Worm (Caenorhabditis elegans) whole organism, young adult: Measurements from ENCODE around the gene dyf-2.

ENCODE experiments used
- B0261.1 ChIP-seq: sonication (generic microtip); optimal IDR thresholded peaks from 2 replicates; lab custom pipeline; 2016; ENCODE audit warnings: mild to moderate bottlenecking, missing genetic modification characterization, moderate library complexity, missing compliant biosample characterization
- D2030.7 ChIP-seq: fragments of 200-800 bp; sonication (Bioruptor generic); IDR thresholded peaks from 2 replicates; pipeline ENCODE4 v1.3.6; 2022; ENCODE audit warnings: missing genetic modification reagents, missing genetic modification characterization, missing compliant biosample characterization
- F23B12.7 ChIP-seq: sonication (generic microtip); optimal IDR thresholded peaks from 2 replicates; lab custom pipeline; 2017; ENCODE audit warnings: missing genetic modification characterization, mild to moderate bottlenecking, missing compliant biosample characterization, antibody characterized with exemption, moderate library complexity; ENCODE audit not compliant: insufficient read depth
- F33H1.4 ChIP-seq: fragments of 200-800 bp; sonication (Bioruptor generic); IDR thresholded peaks from 2 replicates; pipeline ENCODE4 v1.3.6; 2022; ENCODE audit warnings: missing genetic modification reagents, missing genetic modification characterization, missing compliant biosample characterization
- F39B2.1 ChIP-seq: fragments of 200-800 bp; sonication (Bioruptor generic); IDR thresholded peaks from 2 replicates; pipeline ENCODE4 v1.3.6; 2022; ENCODE audit warnings: missing genetic modification reagents, missing genetic modification characterization, missing compliant biosample characterization
- F52B5.7 ChIP-seq: sonication (generic microtip); optimal IDR thresholded peaks from 2 replicates; lab custom pipeline; 2016; ENCODE audit warnings: mild to moderate bottlenecking, missing genetic modification characterization, missing compliant biosample characterization
- K12H6.12 ChIP-seq: fragments of 200-800 bp; sonication (Bioruptor generic); optimal IDR thresholded peaks from 2 replicates; lab custom pipeline; 2018; ENCODE audit warnings: mild to moderate bottlenecking, missing genetic modification characterization, missing compliant biosample characterization
- Y53G8AR.9 ChIP-seq: fragments of 200-800 bp; sonication (Bioruptor generic); conservative IDR thresholded peaks from 2 replicates; pipeline ENCODE4 v1.3.6; 2022; ENCODE audit warnings: missing genetic modification reagents, missing genetic modification characterization, missing compliant biosample characterization
- Y56A3A.18 ChIP-seq: fragments of 200-800 bp; sonication (Bioruptor generic); IDR thresholded peaks from 2 replicates; pipeline ENCODE4 v1.3.6; 2022; ENCODE audit warnings: missing genetic modification reagents, missing genetic modification characterization, missing compliant biosample characterization
- Y67H2A.10 ChIP-seq: fragments of 200-800 bp; sonication (Bioruptor generic); conservative IDR thresholded peaks from 2 replicates; pipeline ENCODE4 v1.3.6; 2022; ENCODE audit warnings: missing genetic modification reagents, missing genetic modification characterization, missing compliant biosample characterization
- Y95B8A.8 ChIP-seq: fragments of 200-800 bp; sonication (Bioruptor generic); IDR thresholded peaks from 2 replicates; pipeline ENCODE4 v1.3.6; 2022; ENCODE audit warnings: missing genetic modification reagents, missing genetic modification characterization, missing compliant biosample characterization
- aptf-2 ChIP-seq: fragments of 200-800 bp; sonication (Bioruptor generic); conservative IDR thresholded peaks from 2 replicates; pipeline ENCODE4 v1.3.6; 2022; ENCODE audit warnings: missing genetic modification reagents, missing genetic modification characterization, missing compliant biosample characterization
- attf-6 ChIP-seq: fragments of 200-800 bp; sonication (Bioruptor generic); IDR thresholded peaks from 2 replicates; pipeline ENCODE4 v1.3.6; 2022; ENCODE audit warnings: missing genetic modification reagents, missing genetic modification characterization, missing compliant biosample characterization
- bed-2 ChIP-seq: fragments of 200-800 bp; sonication (Bioruptor generic); IDR thresholded peaks from 2 replicates; pipeline ENCODE4 v1.3.6; 2022; ENCODE audit warnings: missing genetic modification reagents, missing genetic modification characterization, missing compliant biosample characterization
- cebp-1 ChIP-seq, 2 experiments: fragments of 200-800 bp in 1 of 2; sonication (Bioruptor generic) in 1 of 2; sonication (generic microtip) in 1 of 2; IDR thresholded peaks in 1 of 2; optimal IDR thresholded peaks in 1 of 2; 2 replicates each; pipeline versions ENCODE4 v1.3.6 to Lab custom; 2017 to 2022; ENCODE audit warnings: missing compliant biosample characterization in 2 of 2, missing genetic modification characterization in 2 of 2, mild to moderate bottlenecking in 1 of 2, missing genetic modification reagents in 1 of 2, moderate library complexity in 1 of 2
- cebp-2 ChIP-seq: fragments of 200-800 bp; sonication (Bioruptor generic); IDR thresholded peaks from 2 replicates; pipeline ENCODE4 v1.3.6; 2022; ENCODE audit warnings: missing genetic modification characterization, missing compliant biosample characterization
- ceh-27 ChIP-seq: fragments of 200-800 bp; sonication (Bioruptor generic); optimal IDR thresholded peaks from 2 replicates; lab custom pipeline; 2018; ENCODE audit warnings: mild to moderate bottlenecking, missing genetic modification characterization, moderate library complexity, missing compliant biosample characterization
- ceh-40 ChIP-seq: fragments of 200-800 bp; sonication (Bioruptor generic); IDR thresholded peaks from 2 replicates; pipeline ENCODE4 v1.3.6; 2022; ENCODE audit warnings: missing genetic modification characterization, missing compliant biosample characterization
- die-1 ChIP-seq: sonication (generic microtip); optimal IDR thresholded peaks from 2 replicates; lab custom pipeline; 2016; ENCODE audit warnings: missing genotype, mild to moderate bottlenecking, missing genetic modification characterization, missing compliant biosample characterization
- dox-1 ChIP-seq: fragments of 200-800 bp; sonication (Bioruptor generic); IDR thresholded peaks from 2 replicates; pipeline ENCODE4 v1.3.6; 2022; ENCODE audit warnings: missing genetic modification reagents, missing genetic modification characterization, missing compliant biosample characterization
- egl-18 ChIP-seq: fragments of 200-800 bp; sonication (Bioruptor generic); IDR thresholded peaks from 2 replicates; pipeline ENCODE4 v1.3.6; 2022; ENCODE audit warnings: missing genetic modification reagents, missing genetic modification characterization, missing compliant biosample characterization
- egrh-3 ChIP-seq: fragments of 200-800 bp; sonication (Bioruptor generic); IDR thresholded peaks from 2 replicates; pipeline ENCODE4 v1.3.6; 2022; ENCODE audit warnings: missing genetic modification reagents, missing genetic modification characterization, missing compliant biosample characterization
- ekl-4 ChIP-seq: fragments of 200-800 bp; sonication (Bioruptor generic); IDR thresholded peaks from 2 replicates; pipeline ENCODE4 v1.3.6; 2022; ENCODE audit warnings: missing genetic modification reagents, missing genetic modification characterization, missing compliant biosample characterization
- ets-4 ChIP-seq: fragments of 200-800 bp; sonication (Bioruptor generic); optimal IDR thresholded peaks from 2 replicates; lab custom pipeline; 2018; ENCODE audit warnings: mild to moderate bottlenecking, missing genetic modification characterization, missing compliant biosample characterization
- let-526 ChIP-seq: fragments of 200-800 bp; sonication (Bioruptor generic); IDR thresholded peaks from 2 replicates; pipeline ENCODE4 v1.3.6; 2022; ENCODE audit warnings: missing genetic modification reagents, missing genetic modification characterization, missing compliant biosample characterization
- lin-26 ChIP-seq: fragments of 200-800 bp; sonication (Bioruptor generic); IDR thresholded peaks from 2 replicates; pipeline ENCODE4 v1.3.6; 2022; ENCODE audit warnings: missing genetic modification reagents, missing genetic modification characterization, missing compliant biosample characterization
- lin-54 ChIP-seq: fragments of 200-800 bp; sonication (Bioruptor generic); optimal IDR thresholded peaks from 2 replicates; lab custom pipeline; 2018; ENCODE audit warnings: mild to moderate bottlenecking, missing genetic modification characterization, missing compliant biosample characterization
- lsl-1 ChIP-seq: fragments of 200-800 bp; sonication (Bioruptor generic); optimal IDR thresholded peaks from 2 replicates; lab custom pipeline; 2018; ENCODE audit warnings: mild to moderate bottlenecking, missing genetic modification characterization, moderate library complexity, missing compliant biosample characterization
- lsy-27 ChIP-seq: sonication (generic microtip); optimal IDR thresholded peaks from 2 replicates; lab custom pipeline; 2017; ENCODE audit warnings: missing genetic modification characterization, mild to moderate bottlenecking, missing compliant biosample characterization, antibody characterized with exemption, missing genotype, borderline replicate concordance; ENCODE audit not compliant: insufficient read depth
- madf-8 ChIP-seq: fragments of 200-800 bp; sonication (Bioruptor generic); conservative IDR thresholded peaks from 2 replicates; pipeline ENCODE4 v1.3.6; 2022; ENCODE audit warnings: missing genetic modification reagents, missing genetic modification characterization, missing compliant biosample characterization
- mxl-1 ChIP-seq: sonication (generic microtip); optimal IDR thresholded peaks from 2 replicates; lab custom pipeline; 2016; ENCODE audit warnings: missing genetic modification characterization, missing compliant biosample characterization
- nfya-1 ChIP-seq: sonication (generic microtip); optimal IDR thresholded peaks from 2 replicates; lab custom pipeline; 2017; ENCODE audit warnings: antibody characterized with exemption, missing compliant biosample characterization, missing genetic modification characterization, borderline replicate concordance; ENCODE audit not compliant: insufficient read depth
- nfyb-1 ChIP-seq: fragments of 200-800 bp; sonication (Bioruptor generic); IDR thresholded peaks from 2 replicates; pipeline ENCODE4 v1.3.6; 2022; ENCODE audit warnings: missing genetic modification reagents, missing genetic modification characterization, missing compliant biosample characterization
- nhr-179 ChIP-seq: sonication (generic microtip); optimal IDR thresholded peaks from 2 replicates; lab custom pipeline; 2016; ENCODE audit warnings: mild to moderate bottlenecking, missing genetic modification characterization, missing compliant biosample characterization
- rcor-1 ChIP-seq: fragments of 200-800 bp; sonication (Bioruptor generic); IDR thresholded peaks from 2 replicates; pipeline ENCODE4 v1.3.6; 2022; ENCODE audit warnings: missing genetic modification reagents, missing genetic modification characterization, missing compliant biosample characterization
- sdz-38 ChIP-seq: sonication (generic microtip); optimal IDR thresholded peaks from 2 replicates; lab custom pipeline; 2016; ENCODE audit warnings: missing genotype, missing genetic modification characterization, missing compliant biosample characterization
- snpc-1.3 ChIP-seq: sonication (generic microtip); optimal IDR thresholded peaks from 2 replicates; lab custom pipeline; 2017; ENCODE audit warnings: missing genetic modification characterization, mild to moderate bottlenecking, missing compliant biosample characterization, antibody characterized with exemption, moderate library complexity, missing genotype, missing genetic modification reagents; ENCODE audit not compliant: insufficient read depth
- sptf-2 ChIP-seq: fragments of 200-800 bp; sonication (Bioruptor generic); optimal IDR thresholded peaks from 2 replicates; lab custom pipeline; 2018; ENCODE audit warnings: mild to moderate bottlenecking, missing genetic modification characterization, missing compliant biosample characterization
- tbp1 ChIP-seq: fragments of 200-800 bp; sonication (Bioruptor generic); optimal IDR thresholded peaks from 2 replicates; lab custom pipeline; 2018; ENCODE audit warnings: mild to moderate bottlenecking, missing genetic modification characterization, missing compliant biosample characterization
- tlf-1 ChIP-seq: fragments of 200-800 bp; sonication (Bioruptor generic); optimal IDR thresholded peaks from 2 replicates; lab custom pipeline; 2018; ENCODE audit warnings: mild to moderate bottlenecking, missing genetic modification characterization, missing compliant biosample characterization
- xnd-1 ChIP-seq: sonication (generic microtip); optimal IDR thresholded peaks from 2 replicates; lab custom pipeline; 2016; ENCODE audit warnings: missing genotype, missing genetic modification reagents, missing genetic modification characterization, missing compliant biosample characterization
- ztf-26 ChIP-seq: sonication (generic microtip); optimal IDR thresholded peaks from 2 replicates; lab custom pipeline; 2017; ENCODE audit warnings: missing genetic modification characterization, missing compliant biosample characterization
- ztf-28 ChIP-seq: fragments of 200-800 bp; sonication (Bioruptor generic); IDR thresholded peaks from 2 replicates; pipeline ENCODE4 v1.3.6; 2022; ENCODE audit warnings: missing genetic modification reagents, missing genetic modification characterization, missing compliant biosample characterization

dyf-2 gene

DNA sequence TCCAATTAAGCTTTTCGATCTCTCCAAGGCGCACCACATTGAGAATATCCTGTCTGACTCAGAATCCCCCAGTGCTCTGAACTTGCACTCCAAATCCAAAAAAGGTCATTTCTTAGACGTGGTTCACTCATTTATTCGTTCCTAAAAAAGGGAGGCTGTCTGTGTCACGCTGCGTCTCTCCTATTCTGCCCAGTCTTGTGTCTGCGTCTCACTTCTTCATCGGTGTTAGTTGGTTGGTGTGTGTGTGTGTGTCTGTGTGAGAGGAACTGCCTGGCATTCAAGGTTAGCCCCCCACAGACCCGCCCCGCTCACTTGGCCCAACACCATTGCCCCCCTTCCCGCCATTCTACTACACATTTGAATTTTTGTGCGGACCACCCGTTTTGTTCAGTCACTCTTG, 31.3 kb upstream of the dyf-2 start (continued):
- TF ChIP-seq lin-26 (GFP tag; lab: Robert Waterston, UW) (0 out of 2 replicates have a peak, but pooled peaks have one; percentile 15), let-526 (GFP tag; lab: Robert Waterston, UW) (no peak), ceh-40 (no peak), Y67H2A.10 (no peak), tbp1 (no peak), Y53G8AR.9 (GFP tag; lab: Robert Waterston, UW) (no peak), Y56A3A.18 (GFP tag; lab: Robert Waterston, UW) (no peak), F33H1.4 (no peak), egrh-3 (GFP tag; lab: Robert Waterston, UW) (no peak), tlf-1 (GFP tag; lab: Kevin White, UChicago) (no peak), K12H6.12 (tag; lab: Kevin White, UChicago) (peak; percentile 8), lsy-27 (tag; lab: Kevin White, UChicago) (no peak)

DNA sequence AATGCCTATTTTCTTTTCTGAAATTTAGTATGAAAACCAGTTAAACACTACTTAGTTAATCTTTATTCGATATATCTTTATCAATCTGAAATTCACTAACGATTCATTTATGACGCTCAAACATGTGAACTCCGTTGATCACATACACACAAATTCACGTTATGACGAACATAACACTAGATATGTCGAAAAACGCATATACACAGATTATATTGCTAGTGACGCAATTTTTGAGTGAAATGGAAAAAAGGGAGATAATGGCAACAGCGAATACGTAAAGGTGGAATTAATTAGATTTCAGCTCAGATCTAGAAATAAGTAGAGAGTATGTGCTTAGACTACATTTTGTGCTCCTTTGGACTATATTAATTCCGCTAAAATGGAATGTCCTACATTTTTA, 30.6 kb upstream of the dyf-2 start:
- TF ChIP-seq snpc-1.3 (tag; lab: Kevin White, UChicago) (no peak), bed-2 (GFP tag; lab: Robert Waterston, UW) (no peak), mxl-1 (tag; lab: Kevin White, UChicago) (no peak), sptf-2 (no peak), K12H6.12 (tag; lab: Kevin White, UChicago) (no peak), F52B5.7 (tag; lab: Kevin White, UChicago) (no peak), let-526 (GFP tag; lab: Robert Waterston, UW) (no peak), ceh-27 (no peak), sdz-38 (tag; lab: Kevin White, UChicago) (no peak), ets-4 (GFP tag; lab: Kevin White, UChicago) (no peak), attf-6 (GFP tag; lab: Robert Waterston, UW) (no peak), ztf-28 (GFP tag; lab: Robert Waterston, UW) (no peak), rcor-1 (GFP tag; lab: Robert Waterston, UW) (no peak), F39B2.1 (GFP tag; lab: Robert Waterston, UW) (no peak), egl-18 (GFP tag; lab: Robert Waterston, UW) (no peak), aptf-2 (GFP tag; lab: Robert Waterston, UW) (no peak), B0261.1 (tag; lab: Kevin White, UChicago) (no peak), cebp-2 (GFP tag; lab: Robert Waterston, UW) (no peak)

DNA sequence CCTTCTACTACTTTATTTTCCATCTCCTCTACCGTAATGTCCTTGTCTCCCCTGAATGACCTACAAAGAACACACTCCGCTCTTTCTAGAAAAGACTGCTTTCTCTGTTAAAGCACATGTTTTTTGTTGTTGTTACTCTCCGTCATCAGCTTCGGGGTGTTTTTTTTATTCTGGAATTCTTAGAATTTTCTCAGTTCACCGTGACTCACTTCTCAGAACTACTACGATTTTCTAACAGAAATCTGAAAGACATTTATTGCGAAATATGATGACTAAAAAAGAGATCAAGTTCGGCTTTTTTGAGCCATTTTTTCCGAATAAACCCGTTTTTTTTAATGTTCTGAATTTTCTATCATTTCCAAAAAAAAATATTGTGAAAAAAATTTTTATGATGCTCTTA, 30.0 kb upstream of the dyf-2 start:
- TF ChIP-seq K12H6.12 (tag; lab: Kevin White, UChicago) = peak; percentile 39
- TF ChIP-seq cebp-1 (GFP tag; IDR thresholded peaks at IDR 0.05; lab: Robert Waterston, UW) = no peak
- TF ChIP-seq cebp-1 (tag; optimal IDR thresholded peaks at IDR 0.05; lab: Kevin White, UChicago) = peak; percentile 85
- no peak for TF ChIP-seq ztf-26 (tag; lab: Kevin White, UChicago)
- TF ChIP-seq F23B12.7 (tag; lab: Kevin White, UChicago) = no peak
- TF ChIP-seq F33H1.4 = no peak

DNA sequence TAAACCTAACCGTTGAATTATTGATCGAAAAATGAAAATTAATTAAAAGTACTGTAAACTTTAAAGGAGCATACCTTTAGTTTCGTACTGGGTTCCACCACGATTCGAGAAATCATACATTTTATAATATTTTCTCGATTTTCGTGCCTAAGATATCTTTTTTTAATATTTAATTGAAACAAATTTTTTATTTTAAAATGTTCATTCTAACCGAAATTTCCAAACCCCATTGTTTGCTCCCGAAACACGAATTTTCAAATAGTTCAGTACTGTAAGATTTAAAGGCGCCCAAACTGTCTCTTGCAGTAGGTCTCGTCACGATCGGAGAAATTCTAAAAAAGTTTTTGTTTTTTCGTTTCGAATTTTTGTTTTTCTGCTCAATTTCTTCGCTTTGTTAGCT, 28.7 kb upstream of the dyf-2 start:
- TF ChIP-seq D2030.7 (GFP tag; lab: Robert Waterston, UW) = peak; percentile 73
- TF ChIP-seq Y95B8A.8 = no peak
- no peak for TF ChIP-seq ekl-4 (GFP tag; lab: Robert Waterston, UW)
- peak; percentile 22 for TF ChIP-seq lin-54 (GFP tag; lab: Kevin White, UChicago)
- no peak for TF ChIP-seq ets-4 (GFP tag; lab: Kevin White, UChicago)
- TF ChIP-seq nfyb-1 (GFP tag; lab: Robert Waterston, UW) = no peak
- peak; percentile 95 for TF ChIP-seq lsl-1 (GFP tag; lab: Kevin White, UChicago)
- peak; percentile 86 for TF ChIP-seq F33H1.4
- TF ChIP-seq die-1 (tag; lab: Kevin White, UChicago) = no peak
- no peak for TF ChIP-seq cebp-2 (GFP tag; lab: Robert Waterston, UW)
- no peak for TF ChIP-seq bed-2 (GFP tag; lab: Robert Waterston, UW)
- TF ChIP-seq nhr-179 = no peak
- TF ChIP-seq dox-1 (GFP tag; lab: Robert Waterston, UW) = peak; percentile 21; the same call in 1 of the 2 replicates
- no peak for TF ChIP-seq nfya-1 (tag; lab: Kevin White, UChicago)
- peak; percentile 53 for TF ChIP-seq xnd-1 (tag; lab: Kevin White, UChicago)
- TF ChIP-seq madf-8 = peak; percentile 52
